Worm (Caenorhabditis elegans) whole organism, L4/young adult: ENCODE measurements around the gene sri-29.
"Not testable (repeated sequence)": the region's sequence is repeated elsewhere in the genome, so short reads cannot be mapped to it uniquely, and the experiment has no call there.

Experiments used
- W03F9.2 ChIP-seq: fragments of 150-350 bp; optimal IDR thresholded peaks from 2 replicates; lab custom pipeline; 2014; ENCODE audit warnings: missing biosample characterization, missing genetic modification characterization
- dao-5 ChIP-seq: sonication (generic microtip); optimal IDR thresholded peaks from 2 replicates; lab custom pipeline; 2016; ENCODE audit warnings: missing genotype, missing genetic modification characterization, moderate library complexity, missing compliant biosample characterization
- him-1 ChIP-seq: sonication (generic microtip); optimal IDR thresholded peaks from 2 replicates; lab custom pipeline; 2016; ENCODE audit warnings: missing genotype, missing genetic modification reagents, missing genetic modification characterization, missing compliant biosample characterization

The sri-29 gene

ce11 chrII:3023381-3023935 lies 20.7 kb upstream of the sri-29 start, which contains the start of gene clec-2:
Gene clec-2, minus strand, starts transcription at chrII:3023431.
- TF ChIP-seq W03F9.2 (tag; lab: Kevin White, UChicago) (no peak), him-1 (tag; lab: Kevin White, UChicago) (no peak), dao-5 (tag; lab: Kevin White, UChicago) (no peak)

- TF ChIP-seq W03F9.2 (tag; lab: Kevin White, UChicago) (no peak), him-1 (tag; lab: Kevin White, UChicago) (no peak), dao-5 (tag; lab: Kevin White, UChicago) (no peak)
Observed at ce11 chrII:3024655-3025054, 19.5 kb upstream of the sri-29 start.

- no peak for TF ChIP-seq W03F9.2 (tag; lab: Kevin White, UChicago)
- no peak for TF ChIP-seq him-1 (tag; lab: Kevin White, UChicago)
- no peak for TF ChIP-seq dao-5 (tag; lab: Kevin White, UChicago)
Observed at ce11 chrII:3028264-3028663, 15.9 kb upstream of the sri-29 start.

ce11 chrII:3030416-3030815 lies 13.7 kb upstream of the sri-29 start:
- no peak for TF ChIP-seq dao-5 (tag; lab: Kevin White, UChicago)
- no peak for TF ChIP-seq him-1 (tag; lab: Kevin White, UChicago)

- TF ChIP-seq dao-5, him-1, W03F9.2 (tag; lab: Kevin White, UChicago): not testable (repeated sequence)
Observed at ce11 chrII:3032480-3032879, 11.6 kb upstream of the sri-29 start, which contains the start of gene B0454.6. Gene B0454.6, plus strand, starts transcription at chrII:3032780.

- TF ChIP-seq dao-5 (tag; lab: Kevin White, UChicago): no peak
- no peak for TF ChIP-seq W03F9.2 (tag; lab: Kevin White, UChicago)
- TF ChIP-seq him-1 (tag; lab: Kevin White, UChicago): no peak
Observed at ce11 chrII:3034914-3035313, 9.2 kb upstream of the sri-29 start.

- TF ChIP-seq W03F9.2 (tag; lab: Kevin White, UChicago) (no peak), dao-5 (tag; lab: Kevin White, UChicago) (no peak), him-1 (tag; lab: Kevin White, UChicago) (no peak)
Observed at ce11 chrII:3036344-3036743, 7.8 kb upstream of the sri-29 start.

- TF ChIP-seq him-1 (tag; lab: Kevin White, UChicago): no peak
- no peak for TF ChIP-seq dao-5 (tag; lab: Kevin White, UChicago)
- TF ChIP-seq W03F9.2 (tag; lab: Kevin White, UChicago): no peak
Observed at ce11 chrII:3038453-3038909, 5.6 kb upstream of the sri-29 start, which contains the start of the genes B0454.26 and B0454.5. Gene B0454.26, minus strand, starts transcription at chrII:3038553. Gene B0454.5, plus strand, starts transcription at chrII:3038859.

- no peak for TF ChIP-seq him-1 (tag; lab: Kevin White, UChicago)
- no peak for TF ChIP-seq dao-5 (tag; lab: Kevin White, UChicago)
- no peak for TF ChIP-seq W03F9.2 (tag; lab: Kevin White, UChicago)
Observed at ce11 chrII:3043358-3043757, 765 bp upstream of the sri-29 start, which contains the start of gene B0454.8. Gene B0454.8, minus strand, starts transcription at chrII:3043458.

- TF ChIP-seq W03F9.2 (tag; lab: Kevin White, UChicago) (no peak), him-1 (tag; lab: Kevin White, UChicago) (no peak), dao-5 (tag; lab: Kevin White, UChicago) (no peak)
Observed at ce11 chrII:3045422-3045821, 1.3 kb downstream of the sri-29 start.

ce11 chrII:3045875-3046274 lies 1.8 kb downstream of the sri-29 start, which contains the start of gene sri-30:
Gene sri-30, plus strand, starts transcription at chrII:3046175.
- TF ChIP-seq him-1 (tag; lab: Kevin White, UChicago): no peak
- TF ChIP-seq W03F9.2 (tag; lab: Kevin White, UChicago): no peak
- no peak for TF ChIP-seq dao-5 (tag; lab: Kevin White, UChicago)

- no peak for TF ChIP-seq him-1 (tag; lab: Kevin White, UChicago)
- no peak for TF ChIP-seq dao-5 (tag; lab: Kevin White, UChicago)
- no peak for TF ChIP-seq W03F9.2 (tag; lab: Kevin White, UChicago)
Observed at ce11 chrII:3048378-3048777, 4.3 kb downstream of the sri-29 start, which contains the start of gene sri-28. Gene sri-28, plus strand, starts transcription at chrII:3048678.

- TF ChIP-seq him-1 (tag; lab: Kevin White, UChicago) (no peak), dao-5 (tag; lab: Kevin White, UChicago) (no peak), W03F9.2 (tag; lab: Kevin White, UChicago) (no peak)
Observed at ce11 chrII:3048989-3049388, 4.9 kb downstream of the sri-29 start.

- no peak for TF ChIP-seq him-1 (tag; lab: Kevin White, UChicago)
- TF ChIP-seq dao-5 (tag; lab: Kevin White, UChicago): no peak
- TF ChIP-seq W03F9.2 (tag; lab: Kevin White, UChicago): no peak
Observed at ce11 chrII:3050703-3051102, 6.6 kb downstream of the sri-29 start, which contains the start of gene sri-31. Gene sri-31, plus strand, starts transcription at chrII:3051003.
